Worm (Caenorhabditis elegans) whole organism, early embryonic: ENCODE results near the gene egas-3.

Source experiments
- B0310.2 ChIP-seq: sonication (generic microtip); optimal IDR thresholded peaks from 2 replicates; lab custom pipeline; 2016; ENCODE audit warnings: mild to moderate bottlenecking, missing genetic modification characterization, missing compliant biosample characterization
- F13C5.2 ChIP-seq: sonication (generic microtip); optimal IDR thresholded peaks from 2 replicates; lab custom pipeline; 2017; ENCODE audit warnings: mild to moderate bottlenecking, missing genetic modification characterization, inconsistent platforms, missing compliant biosample characterization
- aly-1 ChIP-seq: sonication (generic microtip); optimal IDR thresholded peaks from 2 replicates; lab custom pipeline; 2016; ENCODE audit warnings: missing genetic modification characterization, missing compliant biosample characterization
- ama-1 ChIP-seq: fragments of 150-350 bp; optimal IDR thresholded peaks from 2 replicates; lab custom pipeline; 2014
- ceh-13 ChIP-seq: fragments of 200-800 bp; sonication (Bioruptor generic); optimal IDR thresholded peaks from 2 replicates; lab custom pipeline; 2018; ENCODE audit warnings: mild to moderate bottlenecking, missing genetic modification characterization, missing compliant biosample characterization
- ceh-36 ChIP-seq: sonication (generic microtip); optimal IDR thresholded peaks from 2 replicates; lab custom pipeline; 2016; ENCODE audit warnings: missing genetic modification characterization, inconsistent platforms, missing compliant biosample characterization
- ets-7 ChIP-seq: sonication (generic microtip); optimal IDR thresholded peaks from 2 replicates; lab custom pipeline; 2016; ENCODE audit warnings: missing genotype, missing genetic modification characterization, missing compliant biosample characterization
- flt-1 ChIP-seq: fragments of 200-800 bp; sonication (Bioruptor generic); IDR thresholded peaks from 2 replicates; pipeline ENCODE4 v1.3.6; 2022; ENCODE audit warnings: missing genetic modification characterization, missing compliant biosample characterization
- hmg-4 ChIP-seq: fragments of 200-800 bp; sonication (Bioruptor generic); optimal IDR thresholded peaks from 2 replicates; lab custom pipeline; 2018; ENCODE audit warnings: mild to moderate bottlenecking, missing genetic modification characterization, missing compliant biosample characterization
- hnd-1 ChIP-seq: sonication (generic microtip); optimal IDR thresholded peaks from 2 replicates; lab custom pipeline; 2016; ENCODE audit warnings: missing genetic modification characterization, missing compliant biosample characterization
- pes-1 ChIP-seq: fragments of 200-800 bp; sonication (Bioruptor generic); IDR thresholded peaks from 2 replicates; pipeline ENCODE4 v1.3.6; 2022; ENCODE audit warnings: missing genetic modification reagents, missing genetic modification characterization, missing compliant biosample characterization
- scrt-1 ChIP-seq: fragments of 200-800 bp; sonication (Bioruptor generic); IDR thresholded peaks from 2 replicates; pipeline ENCODE4 v1.3.6; 2022; ENCODE audit warnings: missing genetic modification characterization, missing compliant biosample characterization
- sea-1 ChIP-seq: fragments of 200-800 bp; sonication (Bioruptor generic); conservative IDR thresholded peaks from 2 replicates; pipeline ENCODE4 v1.3.6; 2022; ENCODE audit warnings: missing genetic modification characterization, missing compliant biosample characterization
- tbx-11 ChIP-seq: fragments of 200-800 bp; sonication (Bioruptor generic); IDR thresholded peaks from 2 replicates; pipeline ENCODE4 v1.3.6; 2022; ENCODE audit warnings: missing genetic modification characterization, missing compliant biosample characterization
- tbx-37 ChIP-seq: fragments of 200-800 bp; sonication (Bioruptor generic); conservative IDR thresholded peaks from 2 replicates; pipeline ENCODE4 v1.3.6; 2022; ENCODE audit warnings: missing genetic modification reagents, missing genetic modification characterization, missing compliant biosample characterization
- tra-4 ChIP-seq: sonication (generic microtip); optimal IDR thresholded peaks from 2 replicates; lab custom pipeline; 2017; ENCODE audit warnings: missing genetic modification characterization, missing compliant biosample characterization

egas-3 gene

ce11 chrV:18585102-18585501 lies 51.0 kb downstream of the egas-3 start:
- TF ChIP-seq tbx-37 (GFP tag; lab: Robert Waterston, UW) (no peak), ceh-36 (tag; lab: Kevin White, UChicago) (no peak), ceh-13 (no peak)

DNA sequence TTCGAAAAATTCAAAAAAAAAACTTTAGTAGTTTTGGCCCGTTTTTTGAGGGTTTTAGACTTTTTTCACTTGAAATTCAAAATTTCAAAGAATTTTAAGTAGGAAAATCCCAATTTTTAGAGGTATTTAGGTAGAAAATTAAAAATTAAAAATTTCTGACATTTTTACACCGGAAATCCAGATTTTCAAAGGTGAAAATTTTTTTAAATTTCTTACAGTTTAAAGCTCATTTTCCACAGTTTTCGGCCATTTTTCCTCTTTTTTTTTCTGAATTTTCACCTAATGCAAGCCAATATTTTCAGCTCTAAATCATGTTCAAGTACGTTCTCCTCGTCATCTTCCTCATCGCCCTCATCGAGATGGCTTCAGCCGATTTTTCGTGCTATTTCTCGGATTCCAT lies 53.8 kb downstream of the egas-3 start, which contains the start of gene txt-14:
Gene txt-14, plus strand, starts transcription at position 301 of the 400 bp plus-strand sequence.
- TF ChIP-seq hnd-1 (no peak), aly-1 (tag; lab: Kevin White, UChicago) (no peak), ets-7 (tag; lab: Kevin White, UChicago) (no peak), B0310.2 (tag; lab: Kevin White, UChicago) (no peak), sea-1 (GFP tag; lab: Robert Waterston, UW) (no peak), ama-1 (lab: Kevin White, UChicago) (no peak), hmg-4 (no peak), F13C5.2 (tag; lab: Kevin White, UChicago) (no peak), tra-4 (tag; lab: Kevin White, UChicago) (no peak), pes-1 (GFP tag; lab: Robert Waterston, UW) (no peak), ceh-13 (no peak), flt-1 (GFP tag; lab: Robert Waterston, UW) (no peak), scrt-1 (GFP tag; lab: Robert Waterston, UW) (no peak), ceh-36 (tag; lab: Kevin White, UChicago) (no peak)

- no peak for TF ChIP-seq tbx-11
- TF ChIP-seq ceh-36 (tag; lab: Kevin White, UChicago): peak; percentile 84
- TF ChIP-seq aly-1 (tag; lab: Kevin White, UChicago): no peak
Observed at ce11 chrV:18581393-18582113, 54.6 kb downstream of the egas-3 start.

DNA sequence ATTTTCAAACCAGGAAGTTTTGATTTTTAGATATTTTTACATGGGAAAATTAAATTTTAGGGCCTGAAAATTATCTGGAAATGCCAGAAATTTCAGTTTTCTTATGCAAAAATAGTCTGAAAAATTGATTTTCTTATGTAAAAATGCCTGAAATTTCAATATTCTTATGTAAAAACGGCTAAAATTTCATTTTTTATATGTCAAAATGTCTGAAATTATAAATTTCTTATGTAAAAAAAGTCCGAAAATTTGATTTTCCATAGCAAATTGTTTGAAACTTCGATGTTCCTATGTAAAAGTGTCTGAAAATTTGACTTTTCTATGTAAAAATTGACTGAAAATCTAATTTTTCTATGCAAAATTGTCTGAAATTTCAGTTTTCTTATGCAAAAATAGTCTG lies 56.5 kb downstream of the egas-3 start, which contains the start of gene Y51A2D.13:
Gene Y51A2D.13, minus strand, starts transcription at position 101 of the 400 bp plus-strand sequence.
- TF ChIP-seq ceh-36 (tag; lab: Kevin White, UChicago) (no peak), tra-4 (tag; lab: Kevin White, UChicago) (no peak), scrt-1 (GFP tag; lab: Robert Waterston, UW) (no peak), aly-1 (tag; lab: Kevin White, UChicago) (no peak), F13C5.2 (tag; lab: Kevin White, UChicago) (no peak)
